Worm (Caenorhabditis elegans): Measurements from ENCODE around the gene rho-1.

rho-1 gene

DNA sequence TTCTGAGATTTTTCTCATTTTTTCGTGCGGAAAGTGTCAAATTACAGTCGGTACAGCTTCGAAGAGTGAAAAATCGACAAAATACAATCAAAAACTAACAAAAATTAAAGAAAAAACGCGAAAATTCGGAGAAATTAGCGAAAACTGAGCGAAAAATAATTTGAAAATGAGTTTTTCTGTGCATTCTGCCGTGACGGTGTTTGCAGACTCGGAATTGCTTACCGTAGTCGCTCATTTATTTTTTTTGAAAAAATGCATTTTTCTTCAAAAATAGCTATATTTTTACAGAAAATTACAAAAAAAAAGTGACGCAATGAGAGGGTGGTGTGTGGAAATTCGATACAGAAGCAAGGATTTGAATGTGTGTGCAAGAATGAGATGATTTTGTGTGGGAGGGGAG, 14.2 kb upstream of the rho-1 start:
- TF ChIP-seq ztf-23 (GFP tag; IDR thresholded peaks at IDR 0.05) (no peak), ztf-29 (GFP tag; IDR thresholded peaks at IDR 0.05) (no peak), flt-1 (GFP tag; IDR thresholded peaks at IDR 0.05) (no peak), T22C8.4 (GFP tag; IDR thresholded peaks at IDR 0.05) (no peak), tab-1 (GFP tag; IDR thresholded peaks at IDR 0.05) (no peak), klf-2 (GFP tag; conservative IDR thresholded peaks at IDR 0.05) (no peak), ref-1 (GFP tag; conservative IDR thresholded peaks at IDR 0.05) (no peak), med-1 (GFP tag; optimal IDR thresholded peaks at IDR 0.05; ENCODE audit: insufficient read depth) (no peak), cog-1 (tag; optimal IDR thresholded peaks at IDR 0.05) (no peak)

ce11 chrIV:16502387-16502786, 13.6 kb upstream of the rho-1 start:
- TF ChIP-seq cog-1 (tag; optimal IDR thresholded peaks at IDR 0.05) (no peak), med-1 (GFP tag; optimal IDR thresholded peaks at IDR 0.05; ENCODE audit: insufficient read depth) (no peak), ztf-29 (GFP tag; IDR thresholded peaks at IDR 0.05) (no peak), ref-1 (GFP tag; conservative IDR thresholded peaks at IDR 0.05) (no peak), ztf-23 (GFP tag; IDR thresholded peaks at IDR 0.05) (no peak), flt-1 (GFP tag; IDR thresholded peaks at IDR 0.05) (no peak), tab-1 (GFP tag; IDR thresholded peaks at IDR 0.05) (no peak), klf-2 (GFP tag; conservative IDR thresholded peaks at IDR 0.05) (no peak), T22C8.4 (GFP tag; IDR thresholded peaks at IDR 0.05) (no peak)

DNA sequence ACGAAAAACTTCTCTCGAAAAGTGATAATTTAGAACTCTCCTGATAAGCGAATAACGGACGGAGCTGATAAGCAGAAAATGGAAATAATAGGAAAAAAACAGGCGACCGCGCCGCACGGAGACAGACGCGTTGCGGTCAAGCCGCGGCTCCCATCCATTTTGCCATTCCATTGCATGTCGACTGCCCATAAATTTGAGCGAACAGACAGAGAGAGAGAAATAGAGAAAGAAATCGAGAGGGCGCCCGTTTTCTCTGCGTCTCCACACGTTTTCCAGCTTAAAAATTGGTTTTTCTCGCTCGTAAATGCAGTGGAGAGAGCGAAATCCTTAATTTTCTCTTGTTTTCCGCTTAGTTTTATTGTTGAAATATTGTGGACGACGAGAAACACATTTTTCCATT, 13.0 kb upstream of the rho-1 start:
- no peak for TF ChIP-seq tab-1 (GFP tag; IDR thresholded peaks at IDR 0.05)
- TF ChIP-seq ref-1 (GFP tag; conservative IDR thresholded peaks at IDR 0.05) = no peak
- 0 out of 2 replicates have a peak, but pooled peaks have one; percentile 36 for TF ChIP-seq flt-1 (GFP tag; IDR thresholded peaks at IDR 0.05)
- no peak for TF ChIP-seq cog-1 (tag; optimal IDR thresholded peaks at IDR 0.05)
- TF ChIP-seq ztf-23 (GFP tag; IDR thresholded peaks at IDR 0.05) = no peak

DNA sequence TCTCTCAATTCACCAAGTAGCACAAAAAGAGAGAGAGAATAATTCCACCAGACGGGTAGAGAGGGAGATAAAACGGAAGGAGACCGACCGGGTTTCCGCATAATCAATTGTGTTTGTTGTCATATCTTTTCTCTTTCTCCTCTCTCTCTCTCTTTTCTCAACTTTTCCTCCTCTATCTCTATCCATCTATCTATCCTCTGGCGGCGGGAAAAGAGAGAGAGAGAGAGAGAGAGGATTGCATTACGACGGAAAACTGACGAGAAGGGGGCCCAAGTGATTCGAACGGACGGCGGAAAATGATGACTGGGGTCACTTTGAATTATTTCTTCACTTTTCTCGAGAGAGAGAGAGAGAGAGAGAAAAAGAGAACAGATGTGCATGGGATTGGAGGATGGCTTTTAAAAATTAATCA, 9.2 kb upstream of the rho-1 start:
- TF ChIP-seq cog-1 (tag; optimal IDR thresholded peaks at IDR 0.05) (peak; percentile 89), tab-1 (GFP tag; IDR thresholded peaks at IDR 0.05) (no peak), ref-1 (GFP tag; conservative IDR thresholded peaks at IDR 0.05) (no peak), ztf-23 (GFP tag; IDR thresholded peaks at IDR 0.05) (peak; percentile 53), flt-1 (GFP tag; IDR thresholded peaks at IDR 0.05) (peak; percentile 28; the same call in 1 of the 2 replicates), med-1 (GFP tag; optimal IDR thresholded peaks at IDR 0.05; ENCODE audit: insufficient read depth) (no peak), ztf-29 (GFP tag; IDR thresholded peaks at IDR 0.05) (no peak)

DNA sequence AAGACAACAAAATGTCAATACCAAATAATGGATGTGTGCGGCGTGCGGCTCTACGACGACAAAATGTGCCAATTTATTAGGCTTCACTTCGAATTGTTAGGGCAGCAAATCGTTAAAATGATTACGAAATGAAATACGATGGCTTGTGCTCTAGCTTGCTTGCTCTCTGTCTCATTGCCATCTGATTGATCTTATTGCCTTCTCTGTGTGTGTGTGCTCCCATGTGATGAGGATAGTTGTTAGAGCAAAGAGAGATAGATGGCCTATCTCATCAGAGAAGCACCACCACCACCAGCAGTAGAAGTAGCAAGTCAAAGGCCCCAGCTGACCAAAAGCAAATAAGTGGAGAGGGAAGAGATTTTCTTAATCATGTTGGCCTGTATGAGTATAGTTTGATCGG, 7.7 kb upstream of the rho-1 start:
- TF ChIP-seq ztf-29 (GFP tag; IDR thresholded peaks at IDR 0.05) = no peak

- TF ChIP-seq ref-1 (GFP tag; conservative IDR thresholded peaks at IDR 0.05) (no peak), klf-2 (GFP tag; conservative IDR thresholded peaks at IDR 0.05) (no peak), T22C8.4 (GFP tag; IDR thresholded peaks at IDR 0.05) (no peak), ztf-29 (GFP tag; IDR thresholded peaks at IDR 0.05) (no peak), tab-1 (GFP tag; IDR thresholded peaks at IDR 0.05) (no peak), flt-1 (GFP tag; IDR thresholded peaks at IDR 0.05) (no peak), ztf-23 (GFP tag; IDR thresholded peaks at IDR 0.05) (no peak), cog-1 (tag; optimal IDR thresholded peaks at IDR 0.05) (no peak), med-1 (GFP tag; optimal IDR thresholded peaks at IDR 0.05; ENCODE audit: insufficient read depth) (no peak)
These were observed 5.2 kb upstream of the rho-1 start for ce11 chrIV:16494007-16494406.

DNA sequence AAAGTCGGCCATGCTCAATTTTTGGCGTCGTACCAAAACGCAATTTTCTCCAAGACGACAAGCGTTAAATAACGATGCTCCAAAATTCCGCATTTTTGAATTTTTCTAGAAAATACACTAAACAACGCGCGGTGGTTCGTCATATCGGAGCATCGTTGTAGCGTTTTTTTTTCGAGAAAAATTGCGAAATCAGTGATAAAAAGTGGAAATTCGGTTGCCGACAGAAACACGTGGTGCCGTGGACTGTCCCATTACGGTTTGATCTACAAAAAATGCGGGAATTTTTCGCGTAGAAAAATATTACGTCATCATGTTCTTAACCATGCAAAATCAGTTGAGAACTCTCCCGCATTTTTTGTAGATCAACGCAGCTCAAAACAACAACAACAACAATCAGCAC, 4.1 kb upstream of the rho-1 start:
- no peak for TF ChIP-seq med-1 (GFP tag; optimal IDR thresholded peaks at IDR 0.05; ENCODE audit: insufficient read depth)

ce11 chrIV:16492327-16492726, 3.5 kb upstream of the rho-1 start:
- TF ChIP-seq ref-1 (GFP tag; conservative IDR thresholded peaks at IDR 0.05) (no peak), cog-1 (tag; optimal IDR thresholded peaks at IDR 0.05) (peak; percentile 87), med-1 (GFP tag; optimal IDR thresholded peaks at IDR 0.05; ENCODE audit: insufficient read depth) (no peak), flt-1 (GFP tag; IDR thresholded peaks at IDR 0.05) (peak; percentile 80; the same call in 1 of the 2 replicates), T22C8.4 (GFP tag; IDR thresholded peaks at IDR 0.05) (peak; percentile 80), ztf-29 (GFP tag; IDR thresholded peaks at IDR 0.05) (no peak; the same call in 1 of the 2 replicates)

- TF ChIP-seq cog-1 (tag; optimal IDR thresholded peaks at IDR 0.05) (peak; percentile 67), ztf-23 (GFP tag; IDR thresholded peaks at IDR 0.05) (0 out of 2 replicates have a peak, but pooled peaks have one; percentile 73), flt-1 (GFP tag; IDR thresholded peaks at IDR 0.05) (peak; percentile 71), ref-1 (GFP tag; conservative IDR thresholded peaks at IDR 0.05) (no peak), med-1 (GFP tag; optimal IDR thresholded peaks at IDR 0.05; ENCODE audit: insufficient read depth) (no peak), klf-2 (GFP tag; conservative IDR thresholded peaks at IDR 0.05) (no peak), ztf-29 (GFP tag; IDR thresholded peaks at IDR 0.05) (no peak), tab-1 (GFP tag; IDR thresholded peaks at IDR 0.05) (no peak), T22C8.4 (GFP tag; IDR thresholded peaks at IDR 0.05) (0 out of 2 replicates have a peak, but pooled peaks have one; percentile 16)
These were observed 2.7 kb upstream of the rho-1 start for ce11 chrIV:16491411-16492036.

ce11 chrIV:16489958-16490357, 1.1 kb upstream of the rho-1 start:
- TF ChIP-seq cog-1 (tag; optimal IDR thresholded peaks at IDR 0.05) (no peak), flt-1 (GFP tag; IDR thresholded peaks at IDR 0.05) (no peak), klf-2 (GFP tag; conservative IDR thresholded peaks at IDR 0.05) (no peak), ref-1 (GFP tag; conservative IDR thresholded peaks at IDR 0.05) (no peak), med-1 (GFP tag; optimal IDR thresholded peaks at IDR 0.05; ENCODE audit: insufficient read depth) (no peak), ztf-29 (GFP tag; IDR thresholded peaks at IDR 0.05) (no peak), T22C8.4 (GFP tag; IDR thresholded peaks at IDR 0.05) (0 out of 2 replicates have a peak, but pooled peaks have one; percentile 17), ztf-23 (GFP tag; IDR thresholded peaks at IDR 0.05) (no peak), tab-1 (GFP tag; IDR thresholded peaks at IDR 0.05) (0 out of 2 replicates have a peak, but pooled peaks have one; percentile 23)

Measured in whole organism, midembryonic.